Worm (Caenorhabditis elegans) whole organism, mixed stage, embryonic: ENCODE data around the gene F19B6.3.

Source experiments
- cnd-1 ChIP-seq: fragments of 200-800 bp; sonication (Bioruptor generic); optimal IDR thresholded peaks from 2 replicates; lab custom pipeline; 2018; ENCODE audit warnings: mild to moderate bottlenecking, missing genetic modification characterization, missing compliant biosample characterization
- lin-13 ChIP-seq: fragments of 150-350 bp; optimal IDR thresholded peaks from 2 replicates; lab custom pipeline; 2014; ENCODE audit warnings: missing biosample characterization, missing genetic modification characterization
- nhr-28 ChIP-seq: fragments of 150-350 bp; optimal IDR thresholded peaks from 2 replicates; lab custom pipeline; 2014; ENCODE audit warnings: missing biosample characterization, missing genetic modification characterization

DNA sequence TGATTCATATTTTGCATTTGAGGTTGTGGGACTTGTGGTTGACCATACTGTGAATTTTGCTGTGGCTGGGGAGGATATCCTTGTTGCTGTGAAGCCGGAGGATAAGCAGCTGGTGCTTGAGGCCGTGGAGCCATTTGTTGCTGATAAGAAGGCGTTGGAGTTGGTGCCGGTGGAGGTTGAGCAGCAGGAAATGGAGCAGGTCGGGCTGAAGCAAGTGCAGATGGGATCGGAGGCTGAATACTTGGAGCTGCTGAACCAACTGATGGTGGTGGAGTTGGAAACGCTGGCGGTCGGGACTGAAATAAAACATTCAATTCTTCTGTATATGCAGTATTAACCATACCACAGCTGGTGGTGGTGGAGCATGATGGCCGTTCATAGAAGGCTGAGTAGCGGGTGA is 32.9 kb downstream of the F19B6.3 start:
- TF ChIP-seq lin-13 = no peak
- no peak for TF ChIP-seq cnd-1
- TF ChIP-seq nhr-28 = no peak
